Worm (Caenorhabditis elegans): Measurements from ENCODE around the gene rps-18.

ce11 chrIV:14795918-14796488 is 29.5 kb upstream of the rps-18 start, which contains the start of gene coq-3:
- TF ChIP-seq pha-4 (tag; optimal IDR thresholded peaks at IDR 0.05) (no peak), bed-3 (GFP tag; optimal IDR thresholded peaks at IDR 0.05) (no peak), nhr-12 (tag; optimal IDR thresholded peaks at IDR 0.05) (no peak), ceh-83 (GFP tag; optimal IDR thresholded peaks at IDR 0.05) (no peak), ztf-11 (tag; optimal IDR thresholded peaks at IDR 0.05) (no peak), cnd-1 (tag; optimal IDR thresholded peaks at IDR 0.05) (no peak), ces-1 (GFP tag; optimal IDR thresholded peaks at IDR 0.05) (no peak), drap-1 (GFP tag; optimal IDR thresholded peaks at IDR 0.05) (no peak), snpc-4 (tag; optimal IDR thresholded peaks at IDR 0.05) (no peak), nhr-28 (tag; optimal IDR thresholded peaks at IDR 0.05) (no peak)
